Fruit fly (Drosophila melanogaster): Measurements from ENCODE around the gene CG8997.

dm6 chr2L:13839744-13840151 is 5.4 kb downstream of the CG8997 start:
- TF ChIP-seq CG8478 (optimal IDR thresholded peaks at IDR 0.05) (no peak), CTCF (optimal IDR thresholded peaks at IDR 0.05) (no peak)
